Worm (Caenorhabditis elegans): ENCODE data around the gene mrps-26.

Gene mrps-26

ce11 chrIII:5224908-5225307 is 9.5 kb upstream of the mrps-26 start:
- TF ChIP-seq unc-62 (GFP tag; optimal IDR thresholded peaks at IDR 0.05), result no peak
- TF ChIP-seq hlh-1 (tag; optimal IDR thresholded peaks at IDR 0.05), result no peak
- no peak for TF ChIP-seq ceh-83 (GFP tag; optimal IDR thresholded peaks at IDR 0.05)

ce11 chrIII:5225321-5225720 is 9.1 kb upstream of the mrps-26 start, which contains the start of gene nex-1:
Gene nex-1, plus strand, starts transcription at chrIII:5225621.
- TF ChIP-seq unc-120 (tag; optimal IDR thresholded peaks at IDR 0.05; ENCODE audit: poor library complexity, severe bottlenecking) (no peak), blmp-1 (tag; optimal IDR thresholded peaks at IDR 0.05) (no peak), sem-2 (GFP tag; optimal IDR thresholded peaks at IDR 0.05) (no peak), cnd-1 (tag; optimal IDR thresholded peaks at IDR 0.05) (no peak), lin-13 (tag; optimal IDR thresholded peaks at IDR 0.05) (no peak), mab-5 (tag; optimal IDR thresholded peaks at IDR 0.05) (no peak), unc-39 (tag; optimal IDR thresholded peaks at IDR 0.05) (no peak), zip-8 (tag; optimal IDR thresholded peaks at IDR 0.05) (no peak), ces-1 (GFP tag; optimal IDR thresholded peaks at IDR 0.05) (no peak), ham-2 (GFP tag; optimal IDR thresholded peaks at IDR 0.05) (no peak), nhr-28 (tag; optimal IDR thresholded peaks at IDR 0.05) (no peak), nhr-237 (tag; optimal IDR thresholded peaks at IDR 0.05) (no peak), sptf-1 (tag; optimal IDR thresholded peaks at IDR 0.05) (no peak), flh-1 (GFP tag; optimal IDR thresholded peaks at IDR 0.05) (no peak), lsy-2 (tag; optimal IDR thresholded peaks at IDR 0.05) (no peak), tbx-8 (GFP tag; optimal IDR thresholded peaks at IDR 0.05) (no peak)

DNA sequence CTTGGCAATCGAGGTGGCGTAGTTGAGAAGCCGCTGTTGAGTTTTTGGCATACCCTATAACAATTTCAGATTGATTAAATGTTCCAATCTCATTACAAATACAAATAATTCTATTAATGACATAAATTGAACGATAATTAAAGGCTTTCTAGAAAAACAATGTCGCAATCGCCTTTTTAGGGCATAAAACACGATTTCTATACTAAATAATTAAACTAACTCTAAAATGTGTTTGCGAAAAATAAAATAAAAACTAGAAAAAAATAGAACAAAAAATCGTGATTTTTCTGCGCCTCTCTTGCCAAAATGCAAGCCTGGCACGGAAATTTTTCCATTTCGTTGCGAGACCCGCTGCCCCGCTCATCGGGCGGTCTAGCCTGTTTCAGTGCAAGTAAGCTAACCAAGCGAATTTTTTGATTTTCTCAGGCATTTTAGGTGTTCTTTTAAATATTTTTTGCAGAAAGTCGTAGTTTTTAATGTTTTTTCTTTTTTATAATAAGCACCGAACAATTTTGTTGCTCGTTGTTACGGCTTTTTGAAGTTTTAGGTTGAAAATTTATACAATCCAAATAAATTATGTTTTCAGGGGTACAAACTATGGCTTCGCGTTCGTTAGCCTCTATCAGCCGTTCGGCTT is 6.5 kb upstream of the mrps-26 start, which contains the start of the genes C34E10.12, C34E10.10 and atp-2:
TSS of gene C34E10.12 (minus strand) at position 51 of the 637 bp plus-strand sequence.
TSS of gene C34E10.10 (minus strand) at position 54 of the 637 bp plus-strand sequence.
TSS of gene atp-2 (plus strand) at position 587 of the 637 bp plus-strand sequence.
- TF ChIP-seq nhr-76 (tag; optimal IDR thresholded peaks at IDR 0.05) (no peak), pha-4 (tag; optimal IDR thresholded peaks at IDR 0.05) (peak; percentile 61), zip-8 (tag; optimal IDR thresholded peaks at IDR 0.05) (no peak), flh-1 (GFP tag; optimal IDR thresholded peaks at IDR 0.05) (no peak), ceh-39 (tag; optimal IDR thresholded peaks at IDR 0.05) (peak; percentile 50), ces-1 (GFP tag; optimal IDR thresholded peaks at IDR 0.05) (peak; percentile 61), ham-2 (GFP tag; optimal IDR thresholded peaks at IDR 0.05) (peak; percentile 90), sem-2 (GFP tag; optimal IDR thresholded peaks at IDR 0.05) (no peak), blmp-1 (tag; optimal IDR thresholded peaks at IDR 0.05) (no peak), unc-120 (tag; optimal IDR thresholded peaks at IDR 0.05; ENCODE audit: poor library complexity, severe bottlenecking) (peak; percentile 80), lin-13 (tag; optimal IDR thresholded peaks at IDR 0.05) (peak; percentile 59), mep-1 (tag; optimal IDR thresholded peaks at IDR 0.05) (peak; percentile 92), nhr-2 (tag; optimal IDR thresholded peaks at IDR 0.05) (no peak), nhr-12 (tag; optimal IDR thresholded peaks at IDR 0.05) (no peak), tbx-8 (GFP tag; optimal IDR thresholded peaks at IDR 0.05) (peak; percentile 4), ceh-43 (GFP tag; optimal IDR thresholded peaks at IDR 0.05) (no peak), cnd-1 (tag; optimal IDR thresholded peaks at IDR 0.05) (no peak), bed-3 (GFP tag; optimal IDR thresholded peaks at IDR 0.05) (no peak), nhr-237 (tag; optimal IDR thresholded peaks at IDR 0.05) (peak; percentile 80), lsy-2 (tag; optimal IDR thresholded peaks at IDR 0.05) (peak; percentile 84), lin-32 (GFP tag; optimal IDR thresholded peaks at IDR 0.05) (no peak), M03D4.4 (tag; optimal IDR thresholded peaks at IDR 0.05) (no peak), unc-39 (tag; optimal IDR thresholded peaks at IDR 0.05) (no peak), mab-5 (tag; optimal IDR thresholded peaks at IDR 0.05) (no peak), unc-62 (GFP tag; optimal IDR thresholded peaks at IDR 0.05) (peak; percentile 22), sptf-1 (tag; optimal IDR thresholded peaks at IDR 0.05) (peak; percentile 66), elt-1 (tag; optimal IDR thresholded peaks at IDR 0.05; ENCODE audit: borderline replicate concordance, insufficient read depth) (no peak), snpc-4 (tag; optimal IDR thresholded peaks at IDR 0.05) (no peak), mls-2 (tag; optimal IDR thresholded peaks at IDR 0.05) (no peak), elt-3 (tag; optimal IDR thresholded peaks at IDR 0.05) (no peak), ztf-11 (tag; optimal IDR thresholded peaks at IDR 0.05) (no peak), nhr-28 (tag; optimal IDR thresholded peaks at IDR 0.05) (no peak), ceh-83 (GFP tag; optimal IDR thresholded peaks at IDR 0.05) (no peak), hlh-1 (tag; optimal IDR thresholded peaks at IDR 0.05) (peak; percentile 48), drap-1 (GFP tag; optimal IDR thresholded peaks at IDR 0.05) (peak; percentile 18)

Measured in whole organism, mixed stage, embryonic.